Worm (Caenorhabditis elegans) whole organism, L2 larva: Measurements from ENCODE around the gene hat-1.

Experiments
- R02D3.7 ChIP-seq: fragments of 150-350 bp; optimal IDR thresholded peaks from 2 replicates; lab custom pipeline; 2014; ENCODE audit warnings: missing biosample characterization, missing genetic modification characterization
- ama-1 ChIP-seq: fragments of 150-350 bp; optimal IDR thresholded peaks from 2 replicates; lab custom pipeline; 2018; ENCODE audit warnings: inconsistent platforms
- lin-13 ChIP-seq: fragments of 150-350 bp; optimal IDR thresholded peaks from 2 replicates; lab custom pipeline; 2014; ENCODE audit warnings: missing biosample characterization, missing genetic modification reagents, missing genetic modification characterization
- nhr-237 ChIP-seq: fragments of 150-350 bp; optimal IDR thresholded peaks from 2 replicates; lab custom pipeline; 2014; ENCODE audit warnings: missing biosample characterization, missing genetic modification characterization
- nhr-77 ChIP-seq: fragments of 150-350 bp; optimal IDR thresholded peaks from 2 replicates; lab custom pipeline; 2014; ENCODE audit warnings: missing biosample characterization, missing genetic modification characterization
- snpc-4 ChIP-seq: fragments of 150-350 bp; optimal IDR thresholded peaks from 2 replicates; lab custom pipeline; 2014; ENCODE audit warnings: missing biosample characterization, missing genetic modification characterization
- unc-39 ChIP-seq: fragments of 150-350 bp; optimal IDR thresholded peaks from 2 replicates; lab custom pipeline; 2014; ENCODE audit warnings: missing biosample characterization, missing genetic modification characterization
- unc-62 ChIP-seq: fragments of 150-350 bp; optimal IDR thresholded peaks from 2 replicates; lab custom pipeline; 2014; ENCODE audit warnings: missing biosample characterization, missing genetic modification reagents, missing genetic modification characterization
- zag-1 ChIP-seq: fragments of 150-350 bp; optimal IDR thresholded peaks from 2 replicates; lab custom pipeline; 2014; ENCODE audit warnings: missing biosample characterization, missing genetic modification characterization
- ztf-4 ChIP-seq: fragments of 150-350 bp; optimal IDR thresholded peaks from 2 replicates; lab custom pipeline; 2014; ENCODE audit warnings: missing biosample characterization, missing genetic modification characterization

DNA sequence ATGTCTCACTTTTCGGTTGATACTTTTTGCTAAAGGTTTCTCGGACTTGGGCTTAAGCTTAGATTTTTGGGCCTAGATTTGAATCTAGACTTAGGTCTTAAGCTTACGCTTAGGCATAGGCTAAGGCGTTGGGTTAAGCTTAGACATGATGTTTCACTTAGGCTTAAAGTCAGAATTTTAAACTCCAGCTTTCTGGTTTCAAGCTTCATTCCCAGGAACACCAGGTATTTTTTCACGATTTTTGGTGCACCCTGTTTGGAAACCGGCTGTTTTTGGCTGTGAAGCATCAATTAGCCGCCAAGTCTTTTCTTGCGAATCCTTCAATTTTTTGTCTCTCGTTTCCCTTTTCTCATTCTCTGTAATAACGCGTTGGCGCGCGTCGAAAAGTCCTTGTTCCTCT, 33.2 kb downstream of the hat-1 start:
- TF ChIP-seq unc-62, result no peak
- TF ChIP-seq lin-13, result no peak
- no peak for TF ChIP-seq ama-1
- TF ChIP-seq R02D3.7 (tag; lab: Kevin White, UChicago), result no peak
- no peak for TF ChIP-seq zag-1 (tag; lab: Kevin White, UChicago)
- TF ChIP-seq nhr-77 (tag; lab: Kevin White, UChicago), result no peak
- no peak for TF ChIP-seq ztf-4 (tag; lab: Kevin White, UChicago)
- no peak for TF ChIP-seq unc-39 (tag; lab: Kevin White, UChicago)
- no peak for TF ChIP-seq nhr-237 (tag; lab: Kevin White, UChicago)
- no peak for TF ChIP-seq snpc-4
